Worm (Caenorhabditis elegans): Measurements from ENCODE around the gene C52E4.12.

- TF ChIP-seq egl-5 (tag; optimal IDR thresholded peaks at IDR 0.05) (no peak), snpc-4 (tag; optimal IDR thresholded peaks at IDR 0.05) (no peak), ama-1 (optimal IDR thresholded peaks at IDR 0.05) (no peak), ztf-11 (tag; optimal IDR thresholded peaks at IDR 0.05) (no peak), elt-3 (tag; optimal IDR thresholded peaks at IDR 0.05) (no peak), ceh-9 (tag; optimal IDR thresholded peaks at IDR 0.05) (no peak), tbx-2 (tag; optimal IDR thresholded peaks at IDR 0.05) (no peak), zag-1 (tag; optimal IDR thresholded peaks at IDR 0.05) (no peak), daf-12 (tag; optimal IDR thresholded peaks at IDR 0.05) (no peak), egl-27 (tag; optimal IDR thresholded peaks at IDR 0.05) (no peak)
These were observed 10.6 kb upstream of the C52E4.12 start, which contains the start of gene mans-2 for ce11 chrV:11985384-11985783.
